Worm (Caenorhabditis elegans) whole organism, L2 larva: ENCODE data around the gene C33D9.13.

Source experiments
- ceh-16 ChIP-seq: fragments of 150-350 bp; optimal IDR thresholded peaks from 2 replicates; lab custom pipeline; 2014; ENCODE audit warnings: missing biosample characterization, missing genetic modification characterization
- elt-3 ChIP-seq: sonication (generic microtip); optimal IDR thresholded peaks from 2 replicates; lab custom pipeline; 2017; ENCODE audit warnings: missing biosample characterization, missing genetic modification characterization
- lin-13 ChIP-seq: fragments of 150-350 bp; optimal IDR thresholded peaks from 2 replicates; lab custom pipeline; 2014; ENCODE audit warnings: missing biosample characterization, missing genetic modification reagents, missing genetic modification characterization
- lin-39 ChIP-seq: fragments of 150-350 bp; optimal IDR thresholded peaks from 2 replicates; lab custom pipeline; 2014; ENCODE audit warnings: missing biosample characterization, missing genetic modification reagents, missing genetic modification characterization
- nhr-10 ChIP-seq: sonication (generic microtip); optimal IDR thresholded peaks from 2 replicates; lab custom pipeline; 2017; ENCODE audit warnings: missing biosample characterization, missing genetic modification characterization
- nhr-25 ChIP-seq: fragments of 150-350 bp; sonication (generic microtip); optimal IDR thresholded peaks from 3 replicates; lab custom pipeline; 2014; ENCODE audit warnings: missing biosample characterization, missing genetic modification characterization
- unc-55 ChIP-seq: fragments of 150-350 bp; sonication (generic microtip); optimal IDR thresholded peaks from 3 replicates; lab custom pipeline; 2014; ENCODE audit warnings: missing biosample characterization, missing genetic modification reagents, missing genetic modification characterization
- unc-62 ChIP-seq: fragments of 150-350 bp; optimal IDR thresholded peaks from 2 replicates; lab custom pipeline; 2014; ENCODE audit warnings: missing biosample characterization, missing genetic modification reagents, missing genetic modification characterization
- ztf-11 ChIP-seq: sonication (generic microtip); optimal IDR thresholded peaks from 2 replicates; lab custom pipeline; 2017; ENCODE audit warnings: missing biosample characterization, missing genetic modification characterization

DNA sequence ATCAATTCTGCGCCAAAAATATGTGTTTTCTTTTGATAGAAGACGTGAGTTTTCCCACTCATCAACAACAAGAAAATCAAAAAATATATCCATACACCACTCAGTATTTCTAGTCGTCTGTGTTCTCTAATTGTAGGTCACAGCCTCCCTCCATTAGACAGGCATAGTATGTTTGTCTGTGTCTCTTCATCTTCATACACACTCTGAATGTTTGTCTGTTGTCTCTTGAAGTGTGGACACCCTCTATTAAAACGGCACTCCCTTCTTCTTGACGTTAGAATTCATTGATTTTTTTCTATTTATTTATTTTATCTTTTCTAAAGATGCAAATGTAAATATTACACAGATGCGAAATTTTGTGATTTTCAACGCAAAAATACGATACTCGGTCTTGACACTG lies 47.7 kb downstream of the C33D9.13 start:
- TF ChIP-seq nhr-25 (tag; lab: Kevin White, UChicago) (no peak), lin-13 (no peak), unc-55 (GFP tag; lab: Kevin White, UChicago) (no peak), elt-3 (tag; lab: Kevin White, UChicago) (no peak), ceh-16 (tag; lab: Kevin White, UChicago) (no peak), nhr-10 (no peak), lin-39 (no peak), ztf-11 (tag; lab: Kevin White, UChicago) (no peak), unc-62 (GFP tag; lab: Kevin White, UChicago) (no peak)
